Worm (Caenorhabditis elegans): Measurements from ENCODE around the gene str-87.

DNA sequence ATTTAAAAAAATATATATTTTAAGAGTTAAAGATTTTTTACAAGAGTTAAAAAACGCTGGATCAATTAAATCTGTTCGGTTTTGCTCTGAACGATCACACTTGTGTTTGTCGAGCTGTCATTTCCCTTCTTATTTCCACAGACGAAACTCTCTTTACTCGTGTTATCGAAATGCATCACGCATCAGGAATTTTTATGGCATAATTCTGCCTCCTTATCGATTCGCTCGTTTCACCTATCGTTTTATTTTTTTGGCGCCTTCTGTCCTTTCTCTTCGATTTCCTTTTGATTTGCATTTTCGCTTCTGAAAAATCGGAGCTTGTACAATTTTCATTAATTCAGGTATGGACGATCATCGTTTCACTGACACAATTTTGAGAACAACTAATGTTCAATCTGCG, 39.6 kb downstream of the str-87 start:
- peak; percentile 44 for TF ChIP-seq elt-2 (tag; optimal IDR thresholded peaks at IDR 0.05)
- no peak for TF ChIP-seq tbx-2 (tag; optimal IDR thresholded peaks at IDR 0.05)
- TF ChIP-seq fos-1 (tag; optimal IDR thresholded peaks at IDR 0.05), result no peak
- no peak for TF ChIP-seq egl-27 (tag; optimal IDR thresholded peaks at IDR 0.05)
- no peak for TF ChIP-seq ZK546.5 (tag; optimal IDR thresholded peaks at IDR 0.05)
- no peak for TF ChIP-seq nhr-12 (tag; optimal IDR thresholded peaks at IDR 0.05)
- TF ChIP-seq elt-1 (tag; optimal IDR thresholded peaks at IDR 0.05), result no peak
- no peak for TF ChIP-seq nhr-76 (tag; optimal IDR thresholded peaks at IDR 0.05)
- no peak for TF ChIP-seq zag-1 (tag; optimal IDR thresholded peaks at IDR 0.05)
